Worm (Caenorhabditis elegans) whole organism, L4 larva: Measurements from ENCODE around the gene T28C6.5.

ENCODE experiments used
- D1046.2 ChIP-seq: fragments of 200-800 bp; sonication (Bioruptor generic); IDR thresholded peaks from 2 replicates; pipeline ENCODE4 v1.3.6; 2022; ENCODE audit warnings: missing genetic modification characterization, missing compliant biosample characterization
- F10B5.3 ChIP-seq: sonication (generic microtip); optimal IDR thresholded peaks from 2 replicates; lab custom pipeline; 2016; ENCODE audit warnings: mild to moderate bottlenecking, missing genetic modification characterization, missing compliant biosample characterization
- F37D6.2 ChIP-seq: sonication (generic microtip); optimal IDR thresholded peaks from 2 replicates; lab custom pipeline; 2016; ENCODE audit warnings: mild to moderate bottlenecking, missing genetic modification characterization, missing compliant biosample characterization
- F44E2.7 ChIP-seq: fragments of 200-800 bp; sonication (Bioruptor generic); IDR thresholded peaks from 2 replicates; pipeline ENCODE4 v2.1.2; 2022; ENCODE audit warnings: missing genetic modification characterization, missing compliant biosample characterization
- R02D3.7 ChIP-seq: fragments of 150-350 bp; sonication (generic microtip); optimal IDR thresholded peaks from 3 replicates; lab custom pipeline; 2014; ENCODE audit warnings: missing biosample characterization, missing genetic modification characterization
- Y48G9A.11 ChIP-seq: fragments of 200-800 bp; sonication (Bioruptor generic); IDR thresholded peaks from 2 replicates; pipeline ENCODE4 v1.3.6; 2022; ENCODE audit warnings: missing genetic modification reagents, missing genetic modification characterization, missing compliant biosample characterization
- Y75B8A.6 ChIP-seq: fragments of 200-800 bp; sonication (Bioruptor generic); IDR thresholded peaks from 2 replicates; pipeline ENCODE4 v1.3.6; 2022; ENCODE audit warnings: missing genetic modification reagents, missing genetic modification characterization, missing compliant biosample characterization
- ZK337.2 ChIP-seq: fragments of 200-800 bp; sonication (Bioruptor generic); IDR thresholded peaks from 2 replicates; pipeline ENCODE4 v1.3.6; 2022; ENCODE audit warnings: missing genetic modification reagents, missing genetic modification characterization, missing compliant biosample characterization
- ceh-62 ChIP-seq: sonication (generic microtip); optimal IDR thresholded peaks from 2 replicates; lab custom pipeline; 2017; ENCODE audit warnings: missing biosample characterization, missing genetic modification characterization
- cey-2 ChIP-seq: sonication (generic microtip); optimal IDR thresholded peaks from 3 replicates; lab custom pipeline; 2017; ENCODE audit warnings: missing genetic modification characterization, mild to moderate bottlenecking, missing compliant biosample characterization, antibody characterized with exemption, borderline replicate concordance; ENCODE audit not compliant: insufficient read depth
- daf-12 ChIP-seq: fragments of 150-350 bp; optimal IDR thresholded peaks from 2 replicates; lab custom pipeline; 2014; ENCODE audit warnings: missing biosample characterization, missing genetic modification reagents, missing genetic modification characterization
- daf-19 ChIP-seq: fragments of 200-800 bp; sonication (Bioruptor generic); conservative IDR thresholded peaks from 2 replicates; pipeline ENCODE4 v1.3.6; 2022; ENCODE audit warnings: missing genetic modification characterization, missing compliant biosample characterization
- daf-8 ChIP-seq: fragments of 200-800 bp; sonication (Bioruptor generic); IDR thresholded peaks from 2 replicates; pipeline ENCODE4 v1.3.6; 2022; ENCODE audit warnings: missing genetic modification characterization, missing compliant biosample characterization
- dmd-6 ChIP-seq: fragments of 200-800 bp; sonication (Bioruptor generic); IDR thresholded peaks from 2 replicates; pipeline ENCODE4 v1.3.6; 2022; ENCODE audit warnings: missing genetic modification reagents, missing genetic modification characterization, missing compliant biosample characterization
- dmd-8 ChIP-seq: fragments of 200-800 bp; sonication (Bioruptor generic); IDR thresholded peaks from 2 replicates; pipeline ENCODE4 v1.3.6; 2022; ENCODE audit warnings: missing genetic modification characterization, missing compliant biosample characterization
- egl-27 ChIP-seq: sonication (generic microtip); optimal IDR thresholded peaks from 3 replicates; lab custom pipeline; 2017; ENCODE audit warnings: missing biosample characterization, missing genetic modification reagents, missing genetic modification characterization
- fkh-10 ChIP-seq: fragments of 150-350 bp; optimal IDR thresholded peaks from 2 replicates; lab custom pipeline; 2014; ENCODE audit warnings: missing biosample characterization, missing genetic modification reagents, missing genetic modification characterization
- fos-1 ChIP-seq: fragments of 150-350 bp; optimal IDR thresholded peaks from 2 replicates; lab custom pipeline; 2014; ENCODE audit warnings: missing biosample characterization, missing genetic modification characterization
- hlh-30 ChIP-seq: sonication (generic microtip); optimal IDR thresholded peaks from 2 replicates; lab custom pipeline; 2017; ENCODE audit warnings: antibody characterized with exemption, mild to moderate bottlenecking, missing genetic modification characterization, missing compliant biosample characterization; ENCODE audit not compliant: insufficient read depth
- hmg-1.1 ChIP-seq: fragments of 200-800 bp; sonication (Bioruptor generic); IDR thresholded peaks from 2 replicates; pipeline ENCODE4 v1.3.6; 2022; ENCODE audit warnings: missing genetic modification reagents, missing genetic modification characterization, missing compliant biosample characterization
- lin-29 ChIP-seq: fragments of 200-800 bp; sonication (Bioruptor generic); IDR thresholded peaks from 2 replicates; pipeline ENCODE4 v1.3.6; 2022; ENCODE audit warnings: missing genetic modification reagents, missing genetic modification characterization, missing compliant biosample characterization
- lsy-2 ChIP-seq, 2 experiments: fragments of 150-350 bp in 1 of 2; sonication (generic microtip) in 1 of 2; optimal IDR thresholded peaks; 2 replicates each; lab custom pipeline; 2014 to 2017; ENCODE audit warnings: missing biosample characterization in 2 of 2, missing genetic modification characterization in 2 of 2
- madf-5 ChIP-seq, 2 experiments: fragments of 200-800 bp; sonication (Bioruptor generic); IDR thresholded peaks; 2 replicates each; pipeline ENCODE4 v1.3.6; 2022; ENCODE audit warnings: missing compliant biosample characterization in 2 of 2, missing genetic modification characterization in 2 of 2
- mep-1 ChIP-seq: fragments of 150-350 bp; sonication (generic microtip); optimal IDR thresholded peaks from 3 replicates; lab custom pipeline; 2014; ENCODE audit warnings: missing biosample characterization, missing genetic modification characterization
- mxl-2 ChIP-seq: fragments of 200-800 bp; sonication (Bioruptor generic); conservative IDR thresholded peaks from 2 replicates; pipeline ENCODE4 v1.3.6; 2022; ENCODE audit warnings: missing genetic modification reagents, missing genetic modification characterization, missing compliant biosample characterization
- mxl-3 ChIP-seq: fragments of 200-800 bp; sonication (Bioruptor generic); optimal IDR thresholded peaks from 2 replicates; lab custom pipeline; 2018; ENCODE audit warnings: mild to moderate bottlenecking, missing genetic modification characterization, missing compliant biosample characterization
- nhr-10 ChIP-seq: fragments of 150-350 bp; optimal IDR thresholded peaks from 2 replicates; lab custom pipeline; 2014; ENCODE audit warnings: missing biosample characterization, missing genetic modification characterization
- nhr-102 ChIP-seq: sonication (generic microtip); optimal IDR thresholded peaks from 2 replicates; lab custom pipeline; 2016; ENCODE audit warnings: mild to moderate bottlenecking, missing genetic modification characterization, moderate library complexity, missing compliant biosample characterization
- nhr-111 ChIP-seq: fragments of 200-800 bp; sonication (Bioruptor generic); optimal IDR thresholded peaks from 2 replicates; lab custom pipeline; 2018; ENCODE audit warnings: mild to moderate bottlenecking, missing genetic modification characterization, missing compliant biosample characterization
- nhr-25 ChIP-seq: sonication (generic microtip); optimal IDR thresholded peaks from 2 replicates; lab custom pipeline; 2017; ENCODE audit warnings: missing genetic modification characterization, mild to moderate bottlenecking, missing compliant biosample characterization, antibody characterized with exemption, moderate library complexity, borderline replicate concordance; ENCODE audit not compliant: insufficient read depth
- nhr-28 ChIP-seq: fragments of 150-350 bp; optimal IDR thresholded peaks from 2 replicates; lab custom pipeline; 2014; ENCODE audit warnings: missing biosample characterization, missing genetic modification characterization
- nhr-41 ChIP-seq: fragments of 200-800 bp; sonication (Bioruptor generic); IDR thresholded peaks from 2 replicates; pipeline ENCODE4 v1.3.6; 2022; ENCODE audit warnings: missing genetic modification reagents, missing genetic modification characterization, missing compliant biosample characterization
- nhr-42 ChIP-seq: fragments of 200-800 bp; sonication (Bioruptor generic); IDR thresholded peaks from 2 replicates; pipeline ENCODE4 v1.3.6; 2022; ENCODE audit warnings: missing genetic modification characterization, missing compliant biosample characterization
- nhr-6 ChIP-seq: fragments of 150-350 bp; optimal IDR thresholded peaks from 2 replicates; lab custom pipeline; 2014; ENCODE audit warnings: missing biosample characterization, missing genetic modification characterization
- php-3 ChIP-seq: fragments of 200-800 bp; sonication (Bioruptor generic); IDR thresholded peaks from 2 replicates; pipeline ENCODE4 v1.3.6; 2022; ENCODE audit warnings: missing genetic modification reagents, missing genetic modification characterization, missing compliant biosample characterization
- saeg-2 ChIP-seq: fragments of 200-800 bp; sonication (Bioruptor generic); IDR thresholded peaks from 2 replicates; pipeline ENCODE4 v1.3.6; 2022; ENCODE audit warnings: missing genetic modification reagents, missing genetic modification characterization, missing compliant biosample characterization
- sdz-12 ChIP-seq: fragments of 200-800 bp; sonication (Bioruptor generic); optimal IDR thresholded peaks from 2 replicates; lab custom pipeline; 2018; ENCODE audit warnings: mild to moderate bottlenecking, missing genetic modification characterization, missing compliant biosample characterization
- snpc-1.2 ChIP-seq: fragments of 200-800 bp; sonication (Bioruptor generic); IDR thresholded peaks from 2 replicates; pipeline ENCODE4 v1.3.6; 2022; ENCODE audit warnings: missing genetic modification reagents, missing genetic modification characterization, missing compliant biosample characterization
- snpc-4 ChIP-seq: fragments of 150-350 bp; optimal IDR thresholded peaks from 2 replicates; lab custom pipeline; 2014; ENCODE audit warnings: missing biosample characterization, missing genetic modification characterization
- spr-1 ChIP-seq: sonication (generic microtip); optimal IDR thresholded peaks from 2 replicates; lab custom pipeline; 2016; ENCODE audit warnings: mild to moderate bottlenecking, missing genetic modification characterization, missing compliant biosample characterization
- tra-1 ChIP-seq: fragments of 200-800 bp; sonication (Bioruptor generic); IDR thresholded peaks from 2 replicates; pipeline ENCODE4 v1.3.6; 2022; ENCODE audit warnings: missing genetic modification reagents, missing genetic modification characterization, missing compliant biosample characterization
- unc-130 ChIP-seq: sonication (generic microtip); optimal IDR thresholded peaks from 2 replicates; lab custom pipeline; 2016; ENCODE audit warnings: missing genetic modification reagents, missing genetic modification characterization, missing compliant biosample characterization
- unc-39 ChIP-seq: sonication (generic microtip); optimal IDR thresholded peaks from 2 replicates; lab custom pipeline; 2017; ENCODE audit warnings: missing biosample characterization, missing genetic modification characterization
- unc-62 ChIP-seq, 3 experiments: fragments of 150-350 bp in 1 of 3; sonication (generic microtip); optimal IDR thresholded peaks in 2 of 3; peaks in 1 of 3; 1 replicate in 1 of 3; 2 replicates in 2 of 3; lab custom pipeline; 2014 to 2017; ENCODE audit warnings: missing biosample characterization in 3 of 3, missing genetic modification characterization in 3 of 3, missing genetic modification reagents in 3 of 3, missing genotype in 1 of 3
- zag-1 ChIP-seq: fragments of 150-350 bp; optimal IDR thresholded peaks from 2 replicates; lab custom pipeline; 2014; ENCODE audit warnings: missing biosample characterization, missing genetic modification characterization
- zfp-3 ChIP-seq: fragments of 200-800 bp; sonication (Bioruptor generic); conservative IDR thresholded peaks from 2 replicates; pipeline ENCODE4 v1.3.6; 2022; ENCODE audit warnings: missing genetic modification reagents, missing genetic modification characterization, missing compliant biosample characterization
- zip-2 ChIP-seq: fragments of 150-350 bp; optimal IDR thresholded peaks from 2 replicates; lab custom pipeline; 2014; ENCODE audit warnings: missing biosample characterization, missing genetic modification characterization

Gene T28C6.5

DNA sequence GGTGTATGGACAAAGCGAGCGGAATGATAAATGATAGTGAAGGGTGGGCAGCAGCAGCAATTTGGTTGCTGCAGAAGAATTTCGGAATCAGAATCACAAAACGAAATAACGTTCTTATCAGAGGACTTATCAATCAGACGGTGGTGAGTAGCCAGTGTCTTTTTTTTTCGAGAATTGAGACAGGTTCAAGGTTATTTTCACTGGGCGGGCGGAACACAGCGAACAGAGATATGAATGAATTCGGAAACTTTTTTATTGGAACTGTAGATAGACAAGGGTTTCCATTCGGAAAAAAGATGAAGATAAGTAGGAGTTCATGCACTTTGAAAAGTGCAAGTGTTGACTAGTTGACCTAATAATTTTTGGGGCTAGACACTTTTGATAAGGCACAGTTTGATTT, 28.0 kb upstream of the T28C6.5 start (continued):
- no peak for TF ChIP-seq hmg-1.1
- TF ChIP-seq D1046.2 (GFP tag; lab: Robert Waterston, UW), result no peak
- no peak for TF ChIP-seq daf-12 (tag; lab: Kevin White, UChicago)
- TF ChIP-seq nhr-6, result no peak
- TF ChIP-seq tra-1 (GFP tag; lab: Robert Waterston, UW), result peak; percentile 74; the same call in 1 of the 2 replicates
- TF ChIP-seq sdz-12 (GFP tag; lab: Kevin White, UChicago), result no peak
- no peak for TF ChIP-seq Y75B8A.6 (GFP tag; lab: Robert Waterston, UW)
- peak; percentile 25 for TF ChIP-seq hlh-30 (tag; lab: Kevin White, UChicago)
- peak in 1 of 2 experiments; percentile 97 for TF ChIP-seq unc-62 (GFP tag; optimal IDR thresholded peaks at IDR 0.05 in 1 of 2; lab: Kevin White, UChicago)
- TF ChIP-seq unc-62 (tag; optimal IDR thresholded peaks at IDR 0.05; lab: Kevin White, UChicago), result no peak
- no peak for TF ChIP-seq saeg-2 (GFP tag; lab: Robert Waterston, UW)
- peak; percentile 71 for TF ChIP-seq dmd-6 (GFP tag; lab: Robert Waterston, UW)
- TF ChIP-seq, all 104 proteins: peak for 16

ce11 chrIV:8794895-8795665, 26.2 kb upstream of the T28C6.5 start:
- peak; percentile 31 for TF ChIP-seq sdz-12 (GFP tag; lab: Kevin White, UChicago)
- peak; percentile 37; the same call in 1 of the 2 replicates for TF ChIP-seq lin-29
- peak; percentile 85 for TF ChIP-seq nhr-25 (tag; lab: Kevin White, UChicago)
- TF ChIP-seq nhr-28, result peak; percentile 70
- no peak for TF ChIP-seq unc-39
- TF ChIP-seq R02D3.7 (tag; lab: Kevin White, UChicago), result no peak
- TF ChIP-seq lsy-2 (tag; optimal IDR thresholded peaks at IDR 0.05; lab: Kevin White, UChicago), result peak; percentile 70 to 78
- peak; percentile 66 for TF ChIP-seq nhr-102 (tag; lab: Kevin White, UChicago)
- TF ChIP-seq php-3 (GFP tag; lab: Robert Waterston, UW), result 0 out of 2 replicates have a peak, but pooled peaks have one; percentile 51
- TF ChIP-seq cey-2 (tag; lab: Kevin White, UChicago), result peak; percentile 93
- TF ChIP-seq zfp-3 (GFP tag; lab: Robert Waterston, UW), result no peak
- no peak for TF ChIP-seq Y48G9A.11 (GFP tag; lab: Robert Waterston, UW)
- TF ChIP-seq ceh-62 (tag; lab: Kevin White, UChicago), result no peak
- no peak for TF ChIP-seq zip-2
- TF ChIP-seq F10B5.3 (tag; lab: Kevin White, UChicago), result peak; percentile 27
- no peak for TF ChIP-seq daf-19 (GFP tag; lab: Robert Waterston, UW)
- no peak for TF ChIP-seq dmd-8 (GFP tag; lab: Robert Waterston, UW)
- TF ChIP-seq mxl-2 (GFP tag; lab: Robert Waterston, UW), result no peak
- TF ChIP-seq fos-1 (tag; lab: Kevin White, UChicago), result no peak
- peak; percentile 86; the same call in 1 of the 2 replicates for TF ChIP-seq nhr-41 (GFP tag; lab: Robert Waterston, UW)
- TF ChIP-seq nhr-42 (GFP tag; lab: Robert Waterston, UW), result peak; percentile 35; the same call in 1 of the 2 replicates
- TF ChIP-seq nhr-10 (tag; lab: Kevin White, UChicago), result peak; percentile 88
- TF ChIP-seq mxl-3 (GFP tag; lab: Kevin White, UChicago), result peak; percentile 93
- no peak for TF ChIP-seq unc-130 (GFP tag; lab: Kevin White, UChicago)
- no peak for TF ChIP-seq F44E2.7 (GFP tag; lab: Robert Waterston, UW)
- no peak for TF ChIP-seq zag-1 (tag; lab: Kevin White, UChicago)
- TF ChIP-seq snpc-4, result no peak
- no peak for TF ChIP-seq Y75B8A.6 (GFP tag; lab: Robert Waterston, UW)
- no peak for TF ChIP-seq egl-27
- TF ChIP-seq nhr-111 (GFP tag; lab: Kevin White, UChicago), result no peak
- TF ChIP-seq daf-8 (GFP tag; lab: Robert Waterston, UW), result no peak
- peak; percentile 96 for TF ChIP-seq mep-1 (tag; lab: Kevin White, UChicago)
- no peak for TF ChIP-seq snpc-1.2 (GFP tag; lab: Robert Waterston, UW)
- no peak for TF ChIP-seq madf-5 (GFP tag; IDR thresholded peaks at IDR 0.05; lab: Robert Waterston, UW)
- peak; percentile 93 for TF ChIP-seq tra-1 (GFP tag; lab: Robert Waterston, UW)
- peak; percentile 72 for TF ChIP-seq F37D6.2 (tag; lab: Kevin White, UChicago)
- TF ChIP-seq ZK337.2, result no peak
- TF ChIP-seq fkh-10 (GFP tag; lab: Kevin White, UChicago), result peak; percentile 23
- TF ChIP-seq dmd-6 (GFP tag; lab: Robert Waterston, UW), result peak; percentile 93
- TF ChIP-seq spr-1 (tag; lab: Kevin White, UChicago), result peak; percentile 53
